Worm (Caenorhabditis elegans) whole organism, midembryonic: ENCODE measurements around the gene F43G6.4.

Experiments
- T22C8.4 ChIP-seq: fragments of 200-800 bp; sonication (Bioruptor generic); IDR thresholded peaks from 2 replicates; pipeline ENCODE4 v1.3.6; 2022; ENCODE audit warnings: missing genetic modification characterization, missing compliant biosample characterization
- cog-1 ChIP-seq: sonication (generic microtip); optimal IDR thresholded peaks from 2 replicates; lab custom pipeline; 2016; ENCODE audit warnings: missing genetic modification characterization, missing compliant biosample characterization
- flt-1 ChIP-seq: fragments of 200-800 bp; sonication (Bioruptor generic); IDR thresholded peaks from 2 replicates; pipeline ENCODE4 v1.3.6; 2022; ENCODE audit warnings: missing genetic modification characterization, missing compliant biosample characterization
- klf-2 ChIP-seq: fragments of 200-800 bp; sonication (Bioruptor generic); conservative IDR thresholded peaks from 2 replicates; pipeline ENCODE4 v1.3.6; 2022; ENCODE audit warnings: missing genetic modification reagents, missing genetic modification characterization, missing compliant biosample characterization
- med-1 ChIP-seq: sonication (generic microtip); optimal IDR thresholded peaks from 2 replicates; lab custom pipeline; 2017; ENCODE audit warnings: missing genetic modification characterization, mild to moderate bottlenecking, missing compliant biosample characterization, antibody characterized with exemption, missing genetic modification reagents; ENCODE audit not compliant: insufficient read depth
- ref-1 ChIP-seq: fragments of 200-800 bp; sonication (Bioruptor generic); conservative IDR thresholded peaks from 2 replicates; pipeline ENCODE4 v1.3.6; 2022; ENCODE audit warnings: missing genetic modification reagents, missing genetic modification characterization, missing compliant biosample characterization
- tab-1 ChIP-seq: fragments of 200-800 bp; sonication (Bioruptor generic); IDR thresholded peaks from 2 replicates; pipeline ENCODE4 v1.3.6; 2022; ENCODE audit warnings: missing genetic modification characterization, missing compliant biosample characterization
- ztf-23 ChIP-seq: fragments of 200-800 bp; sonication (Bioruptor generic); IDR thresholded peaks from 2 replicates; pipeline ENCODE4 v1.3.6; 2022; ENCODE audit warnings: missing genetic modification reagents, missing genetic modification characterization, missing compliant biosample characterization
- ztf-29 ChIP-seq: fragments of 200-800 bp; sonication (Bioruptor generic); IDR thresholded peaks from 2 replicates; pipeline ENCODE4 v1.3.6; 2022; ENCODE audit warnings: missing genetic modification reagents, missing genetic modification characterization, missing compliant biosample characterization

DNA sequence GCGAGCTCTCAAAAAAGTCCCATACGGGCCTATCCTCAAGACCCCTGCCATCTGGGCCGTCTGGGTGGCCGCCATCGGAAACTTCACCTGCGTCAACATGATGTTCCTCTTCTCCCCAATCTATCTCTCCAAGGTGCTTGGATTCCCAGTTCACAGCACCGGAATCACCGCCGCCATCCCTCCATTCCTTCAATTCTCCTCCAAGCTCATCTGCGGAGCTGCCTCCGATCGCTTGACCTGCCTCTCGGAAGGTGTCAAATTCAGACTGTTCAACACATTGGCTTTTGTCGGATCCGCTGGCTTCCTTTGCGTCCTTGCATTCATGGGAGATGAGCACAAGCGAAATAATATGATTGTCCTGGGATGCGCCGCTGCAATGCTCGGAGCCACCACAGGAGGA is 54.4 kb downstream of the F43G6.4 start:
- TF ChIP-seq klf-2 (GFP tag; lab: Robert Waterston, UW): no peak
- no peak for TF ChIP-seq ref-1
- no peak for TF ChIP-seq med-1 (GFP tag; lab: Kevin White, UChicago)
- no peak for TF ChIP-seq flt-1 (GFP tag; lab: Robert Waterston, UW)
- no peak for TF ChIP-seq cog-1 (tag; lab: Kevin White, UChicago)
- TF ChIP-seq T22C8.4: no peak
- TF ChIP-seq tab-1 (GFP tag; lab: Robert Waterston, UW): no peak
- TF ChIP-seq ztf-23 (GFP tag; lab: Robert Waterston, UW): no peak
- no peak for TF ChIP-seq ztf-29 (GFP tag; lab: Robert Waterston, UW)
